Worm (Caenorhabditis elegans): ENCODE data around the gene nspg-11.

- TF ChIP-seq elt-2 (tag; optimal IDR thresholded peaks at IDR 0.05) (no peak), tbx-2 (tag; optimal IDR thresholded peaks at IDR 0.05) (no peak), ceh-16 (tag; optimal IDR thresholded peaks at IDR 0.05) (no peak), pqm-1 (tag; optimal IDR thresholded peaks at IDR 0.05) (no peak), snpc-4 (tag; optimal IDR thresholded peaks at IDR 0.05) (no peak), ama-1 (optimal IDR thresholded peaks at IDR 0.05) (no peak), lin-15B (tag; optimal IDR thresholded peaks at IDR 0.05) (no peak)
Measured at ce11 chrIV:9274008-9274529, 49.8 kb downstream of the nspg-11 start, which contains the start of gene nmy-3.
